Fruit fly (Drosophila melanogaster) ovary, adult (tissue): ENCODE results near the gene CG9550.

Experiments
- CG17801 ChIP-seq: fragments of 200-800 bp; optimal IDR thresholded peaks from 2 replicates; lab custom pipeline; 2019; ENCODE audit warnings: missing biosample characterization, mild to moderate bottlenecking, missing genetic modification characterization, moderate library complexity; ENCODE audit not compliant: partially characterized antibody

The CG9550 gene

DNA sequence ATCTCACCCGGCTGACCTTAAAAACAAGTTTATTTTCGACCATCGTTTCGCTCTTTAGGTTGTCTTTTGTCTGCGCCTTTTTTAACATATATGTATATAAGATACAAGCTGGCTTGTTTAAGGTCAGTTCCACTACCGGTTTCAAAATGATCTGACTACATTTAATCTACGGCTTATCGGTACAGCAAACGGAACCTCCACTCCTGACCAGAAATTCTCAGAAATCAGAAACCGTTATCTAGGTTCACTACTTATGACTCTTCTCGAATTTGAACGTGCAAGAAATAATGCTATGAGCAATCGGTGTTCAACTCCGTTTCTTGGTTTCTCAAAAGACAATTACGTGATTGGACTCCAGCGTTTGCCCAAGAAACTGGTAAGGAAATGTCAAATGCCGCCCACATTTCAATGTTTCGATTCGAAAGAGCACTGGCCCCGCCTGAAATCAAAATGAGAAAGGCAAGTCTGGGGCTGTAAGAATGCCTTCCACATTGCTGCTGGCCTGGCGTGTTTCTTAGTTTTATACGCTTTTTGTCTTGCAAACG, 26.7 kb upstream of the CG9550 start:
- TF ChIP-seq CG17801 (GFP tag; lab: Kevin White, UChicago), result no peak

DNA sequence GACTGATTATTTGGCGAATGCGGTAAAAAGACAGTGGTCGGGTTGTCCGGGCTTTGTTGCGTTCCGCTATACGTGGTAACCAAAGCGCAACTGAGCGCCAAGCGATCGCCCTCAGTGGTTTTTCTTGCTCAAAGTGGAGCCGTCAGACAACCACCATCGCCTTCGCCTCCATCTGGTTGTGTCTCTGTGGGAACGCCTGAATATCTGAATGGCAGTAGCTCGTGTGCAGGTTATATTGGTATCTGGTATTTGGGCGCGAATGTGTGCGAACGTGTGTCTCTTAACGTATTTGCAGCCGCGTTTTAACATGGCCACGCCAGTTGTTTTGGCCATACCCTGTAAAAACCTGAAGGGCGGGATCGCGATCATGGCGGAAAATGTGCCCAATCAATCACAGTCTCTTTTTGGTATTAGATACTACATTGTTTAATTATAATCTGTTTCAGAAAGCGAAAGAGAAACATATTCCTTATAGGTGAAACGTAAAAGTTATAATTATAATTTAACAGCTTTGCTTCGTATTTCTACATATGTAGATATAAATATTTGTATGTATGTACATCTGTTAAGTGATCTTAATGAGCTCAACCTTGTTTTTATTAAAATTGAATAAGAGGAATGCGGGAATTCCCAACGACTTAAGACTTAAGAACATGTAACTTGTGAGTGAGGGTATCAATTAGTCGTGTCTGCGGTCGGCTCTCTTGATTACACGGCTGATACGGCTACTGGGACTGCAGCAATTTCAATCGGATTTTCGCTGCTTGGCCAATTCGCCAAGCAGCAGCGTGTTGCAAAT, 24.7 kb upstream of the CG9550 start:
- TF ChIP-seq CG17801 (GFP tag; lab: Kevin White, UChicago), result peak; percentile 21

DNA sequence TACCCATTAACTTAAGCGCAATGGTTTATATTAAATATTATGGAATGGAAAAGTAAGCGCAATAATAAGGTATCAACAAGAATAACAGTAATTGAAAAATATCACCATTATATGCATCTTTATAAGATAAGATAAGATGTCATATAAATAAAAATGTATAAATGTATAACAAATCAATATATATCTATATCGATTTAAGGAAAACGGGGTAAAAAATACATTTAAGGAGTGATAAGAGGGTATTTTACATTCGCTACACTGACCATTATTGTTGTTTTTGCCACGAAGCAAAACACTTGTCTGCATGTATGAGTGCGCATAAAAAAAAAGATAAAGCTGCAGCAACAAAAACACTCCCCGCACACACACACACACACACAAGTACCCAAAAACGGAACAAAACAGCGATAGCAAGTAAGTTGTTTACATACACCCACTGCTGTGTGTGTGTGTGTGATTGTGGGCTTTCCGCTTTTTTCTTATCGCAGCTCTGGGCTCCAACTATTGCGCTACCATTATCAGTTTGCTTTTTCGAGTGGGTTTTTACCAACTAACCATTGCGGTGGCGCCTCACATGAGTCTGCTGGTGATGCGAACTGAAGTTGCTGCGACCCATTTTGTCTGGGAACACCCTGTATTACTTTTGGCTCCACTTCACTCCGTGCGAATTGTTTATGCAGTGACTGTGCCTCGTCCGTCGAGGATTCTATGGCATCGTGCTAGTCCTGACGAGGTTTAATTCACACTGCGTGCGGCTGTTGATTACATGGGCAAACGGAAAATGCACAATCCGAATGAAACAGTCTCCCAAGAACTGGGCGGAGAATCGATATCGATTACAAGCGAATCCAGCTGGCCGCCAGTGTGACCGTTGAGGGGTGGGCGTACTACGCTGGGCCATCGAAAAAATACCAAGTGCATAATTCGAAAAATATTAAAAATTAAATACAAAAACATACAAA, 23.5 kb upstream of the CG9550 start, which contains the start of gene mmy:
Gene mmy (minus strand): TSS at position 829 of the 962 bp plus-strand sequence.
- peak; percentile 53 for TF ChIP-seq CG17801 (GFP tag; lab: Kevin White, UChicago)

- no peak for TF ChIP-seq CG17801 (GFP tag; lab: Kevin White, UChicago)
Measured at dm6 chr2L:6474298-6474697, 22.6 kb upstream of the CG9550 start.

- TF ChIP-seq CG17801 (GFP tag; lab: Kevin White, UChicago), result no peak
Measured at dm6 chr2L:6474878-6475582, 21.8 kb upstream of the CG9550 start.

- peak; percentile 58 for TF ChIP-seq CG17801 (GFP tag; lab: Kevin White, UChicago)
Measured at dm6 chr2L:6476753-6477152, 20.1 kb upstream of the CG9550 start, which contains the start of gene CG9536. Gene CG9536, minus strand, starts transcription at chr2L:6476975.

dm6 chr2L:6479226-6479906, 17.5 kb upstream of the CG9550 start:
- TF ChIP-seq CG17801 (GFP tag; lab: Kevin White, UChicago), result peak; percentile 69

DNA sequence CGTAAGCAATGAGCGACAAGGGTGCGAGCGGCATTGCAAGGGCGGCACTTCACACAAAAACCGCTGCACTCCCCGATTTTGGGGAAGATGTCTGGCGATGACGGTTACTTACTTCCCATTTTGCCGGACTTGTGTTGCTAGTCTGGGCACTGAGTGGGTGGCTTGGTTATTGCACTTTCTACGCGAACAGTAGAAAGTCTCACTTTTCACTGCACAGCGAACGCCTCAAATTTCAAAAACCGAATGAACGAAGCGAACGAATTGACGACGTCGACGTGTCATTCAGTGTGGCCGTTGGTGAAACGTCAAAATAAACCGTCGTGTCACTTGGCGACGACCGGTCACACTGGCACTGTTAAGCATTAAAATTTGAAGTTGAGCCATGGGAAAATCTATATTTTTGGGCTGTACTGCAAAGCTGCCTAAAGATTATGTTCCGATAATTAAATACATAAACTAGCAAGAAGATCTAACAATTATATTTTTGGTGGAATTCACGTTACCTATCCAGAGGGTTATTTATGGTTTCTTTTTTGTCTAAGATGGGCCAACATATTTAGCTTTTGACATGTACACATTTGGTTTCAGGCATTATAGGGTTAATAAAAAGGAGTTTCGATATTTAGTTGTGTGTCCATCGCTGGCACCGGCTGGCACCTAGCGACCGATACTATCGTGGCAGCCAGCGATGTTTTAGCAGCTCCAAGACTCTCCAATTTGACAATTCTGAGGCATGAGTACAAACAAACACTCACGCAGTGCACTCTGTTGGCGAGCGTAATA, 16.4 kb upstream of the CG9550 start, which contains the start of the genes Sec61alpha and Daxx:
Gene Sec61alpha (minus strand): TSS at position 364 of the 783 bp plus-strand sequence.
Gene Daxx (plus strand): TSS at position 718 of the 783 bp plus-strand sequence.
- TF ChIP-seq CG17801 (GFP tag; lab: Kevin White, UChicago), result peak; percentile 67

- TF ChIP-seq CG17801 (GFP tag; lab: Kevin White, UChicago), result peak; percentile 25
Measured at dm6 chr2L:6481310-6481738, 15.5 kb upstream of the CG9550 start.

dm6 chr2L:6488676-6489140, 8.1 kb upstream of the CG9550 start, which contains the start of the genes KFase and epsilonCOP:
Gene KFase, minus strand, starts transcription at chr2L:6488756.
Gene epsilonCOP, plus strand, starts transcription at chr2L:6489090.
- peak; percentile 54 for TF ChIP-seq CG17801 (GFP tag; lab: Kevin White, UChicago)

dm6 chr2L:6490783-6491249, 6.0 kb upstream of the CG9550 start, which contains the start of the genes Phf5a and CG31638:
Gene Phf5a, minus strand, starts transcription at chr2L:6490843.
Gene CG31638, plus strand, starts transcription at chr2L:6491061.
- TF ChIP-seq CG17801 (GFP tag; lab: Kevin White, UChicago), result peak; percentile 65

DNA sequence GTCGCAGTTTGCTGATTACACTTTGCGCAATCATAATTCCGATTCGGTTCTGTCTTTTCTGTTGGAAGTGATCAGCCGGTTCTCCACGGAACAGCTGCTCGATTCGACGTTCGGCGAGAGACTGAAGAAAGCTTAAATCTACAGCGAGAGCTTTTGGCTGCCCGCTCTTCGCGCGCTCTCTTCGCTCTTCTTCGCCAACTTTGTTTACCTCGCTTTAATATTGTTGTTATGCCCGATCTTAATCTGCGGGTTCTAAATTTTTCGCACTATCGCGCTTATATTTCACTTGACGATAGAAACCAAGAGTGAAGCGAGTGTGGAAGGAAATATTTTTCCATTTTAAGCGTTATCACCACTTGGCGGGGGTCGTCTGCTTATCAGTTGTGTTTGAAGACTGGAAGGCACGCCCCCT, 2.4 kb upstream of the CG9550 start, which contains the start of gene CG9547:
Gene CG9547 (minus strand): TSS at position 128 of the 412 bp plus-strand sequence.
- peak; percentile 76 for TF ChIP-seq CG17801 (GFP tag; lab: Kevin White, UChicago)
